Fruit fly (Drosophila melanogaster) whole organism, prepupa: ENCODE data around the gene CG45544.

ENCODE experiments used
- Blimp-1 ChIP-seq: fragments of 200-800 bp; sonication (Bioruptor generic); optimal IDR thresholded peaks from 3 replicates; lab custom pipeline; 2017; ENCODE audit warnings: missing biosample characterization, missing genetic modification characterization, mild to moderate bottlenecking, moderate library complexity, missing genetic modification reagents
- CG10631 ChIP-seq: fragments of 200-800 bp; sonication (Bioruptor generic); optimal IDR thresholded peaks from 2 replicates; lab custom pipeline; 2016; ENCODE audit warnings: missing biosample characterization, missing genetic modification characterization
- CG10669 ChIP-seq: fragments of 200-800 bp; sonication (Bioruptor generic); optimal IDR thresholded peaks from 3 replicates; lab custom pipeline; 2018; ENCODE audit warnings: missing biosample characterization, mild to moderate bottlenecking, missing genetic modification characterization, moderate library complexity
- CG1621 ChIP-seq: fragments of 200-800 bp; sonication (Bioruptor generic); optimal IDR thresholded peaks from 3 replicates; lab custom pipeline; 2018; ENCODE audit warnings: missing biosample characterization, mild to moderate bottlenecking, missing genetic modification characterization
- CG16779 ChIP-seq: fragments of 200-800 bp; sonication (Bioruptor generic); optimal IDR thresholded peaks from 3 replicates; lab custom pipeline; 2017; ENCODE audit warnings: missing biosample characterization, mild to moderate bottlenecking, missing genetic modification characterization
- CG3032 ChIP-seq: fragments of 200-800 bp; optimal IDR thresholded peaks from 2 replicates; lab custom pipeline; 2019; ENCODE audit warnings: missing biosample characterization, mild to moderate bottlenecking, missing genetic modification characterization, moderate library complexity
- CG31627 ChIP-seq: fragments of 200-800 bp; sonication (Bioruptor generic); optimal IDR thresholded peaks from 3 replicates; lab custom pipeline; 2016; ENCODE audit warnings: missing biosample characterization, missing genetic modification characterization
- CG34406 ChIP-seq: fragments of 200-800 bp; sonication (Bioruptor generic); optimal IDR thresholded peaks from 3 replicates; lab custom pipeline; 2016; ENCODE audit warnings: missing biosample characterization, missing genetic modification characterization
- CG4318 ChIP-seq: fragments of 200-800 bp; sonication (Bioruptor generic); optimal IDR thresholded peaks from 3 replicates; lab custom pipeline; 2017; ENCODE audit warnings: missing biosample characterization, mild to moderate bottlenecking, missing genetic modification characterization
- CG6163 ChIP-seq: fragments of 200-800 bp; sonication (Bioruptor generic); IDR thresholded peaks from 3 replicates; pipeline ENCODE4 v1.3.6; 2022; ENCODE audit warnings: missing biosample characterization, missing genetic modification characterization
- CG6792 ChIP-seq: fragments of 200-800 bp; sonication (Bioruptor generic); optimal IDR thresholded peaks from 3 replicates; lab custom pipeline; 2016; ENCODE audit warnings: missing biosample characterization, missing genetic modification characterization
- CG6808 ChIP-seq: fragments of 200-800 bp; sonication (Bioruptor generic); optimal IDR thresholded peaks from 3 replicates; lab custom pipeline; 2017; ENCODE audit warnings: missing biosample characterization, missing genetic modification characterization, mild to moderate bottlenecking, moderate library complexity, missing genetic modification reagents
- CG6854 ChIP-seq: fragments of 200-800 bp; sonication (Bioruptor generic); optimal IDR thresholded peaks from 2 replicates; lab custom pipeline; 2017; ENCODE audit warnings: missing biosample characterization, mild to moderate bottlenecking, missing genetic modification characterization
- CG7368 ChIP-seq: fragments of 200-800 bp; sonication (Bioruptor generic); optimal IDR thresholded peaks from 3 replicates; lab custom pipeline; 2016; ENCODE audit warnings: missing biosample characterization, missing genetic modification characterization
- CG8119 ChIP-seq: fragments of 200-800 bp; sonication (Bioruptor generic); IDR thresholded peaks from 3 replicates; pipeline ENCODE4 v1.3.6; 2022; ENCODE audit warnings: missing biosample characterization, missing genetic modification characterization
- CG9139 ChIP-seq: fragments of 200-800 bp; sonication (Bioruptor generic); optimal IDR thresholded peaks from 3 replicates; lab custom pipeline; 2017; ENCODE audit warnings: missing biosample characterization, mild to moderate bottlenecking, missing genetic modification characterization
- Eip75B ChIP-seq: fragments of 200-800 bp; sonication (Bioruptor generic); optimal IDR thresholded peaks from 3 replicates; lab custom pipeline; 2016; ENCODE audit warnings: missing biosample characterization, missing genetic modification characterization
- Ets96B ChIP-seq: fragments of 200-800 bp; optimal IDR thresholded peaks from 2 replicates; lab custom pipeline; 2019; ENCODE audit warnings: missing biosample characterization, mild to moderate bottlenecking, missing genetic modification characterization, moderate library complexity
- Hr39 ChIP-seq: fragments of 200-800 bp; sonication (Bioruptor generic); optimal IDR thresholded peaks from 2 replicates; lab custom pipeline; 2016; ENCODE audit warnings: missing biosample characterization, missing genetic modification characterization
- Hr4 ChIP-seq: fragments of 200-800 bp; sonication (Bioruptor generic); optimal IDR thresholded peaks from 3 replicates; lab custom pipeline; 2016; ENCODE audit warnings: missing biosample characterization, missing genetic modification characterization
- Met ChIP-seq: fragments of 200-800 bp; sonication (Bioruptor generic); optimal IDR thresholded peaks from 3 replicates; lab custom pipeline; 2016; ENCODE audit warnings: missing biosample characterization, missing genetic modification characterization
- OdsH ChIP-seq: fragments of 200-800 bp; sonication (Bioruptor generic); optimal IDR thresholded peaks from 3 replicates; lab custom pipeline; 2016; ENCODE audit warnings: missing biosample characterization, missing genetic modification characterization
- achi ChIP-seq: fragments of 200-800 bp; sonication (Bioruptor generic); optimal IDR thresholded peaks from 3 replicates; lab custom pipeline; 2016; ENCODE audit warnings: missing biosample characterization, missing genetic modification characterization
- acj6 ChIP-seq: fragments of 200-800 bp; sonication (Bioruptor generic); optimal IDR thresholded peaks from 3 replicates; lab custom pipeline; 2016; ENCODE audit warnings: missing biosample characterization, missing genetic modification characterization
- cyc ChIP-seq: fragments of 200-800 bp; sonication (Bioruptor generic); optimal IDR thresholded peaks from 3 replicates; lab custom pipeline; 2016; ENCODE audit warnings: missing biosample characterization, missing genetic modification characterization
- dac ChIP-seq: fragments of 200-800 bp; sonication (Bioruptor generic); optimal IDR thresholded peaks from 2 replicates; lab custom pipeline; 2017; ENCODE audit warnings: missing biosample characterization, mild to moderate bottlenecking, missing genetic modification characterization
- dsx ChIP-seq: fragments of 200-800 bp; optimal IDR thresholded peaks from 3 replicates; lab custom pipeline; 2019; ENCODE audit warnings: missing biosample characterization, mild to moderate bottlenecking, missing genetic modification characterization, moderate library complexity; ENCODE audit not compliant: poor library complexity, severe bottlenecking
- eg ChIP-seq: fragments of 200-800 bp; sonication (Bioruptor generic); IDR thresholded peaks from 3 replicates; pipeline ENCODE4 v1.3.6; 2022; ENCODE audit warnings: missing biosample characterization, missing genetic modification characterization
- fd59A ChIP-seq: fragments of 200-800 bp; sonication (Bioruptor generic); optimal IDR thresholded peaks from 2 replicates; lab custom pipeline; 2017; ENCODE audit warnings: missing biosample characterization, mild to moderate bottlenecking, missing genetic modification characterization, missing genetic modification reagents
- fd85E ChIP-seq: fragments of 200-800 bp; sonication (Bioruptor generic); optimal IDR thresholded peaks from 3 replicates; lab custom pipeline; 2016; ENCODE audit warnings: missing biosample characterization, missing genetic modification characterization
- lz ChIP-seq: fragments of 200-800 bp; sonication (Bioruptor generic); optimal IDR thresholded peaks from 3 replicates; lab custom pipeline; 2016; ENCODE audit warnings: missing biosample characterization, missing genetic modification characterization
- pdm3 ChIP-seq: fragments of 200-800 bp; sonication (Bioruptor generic); optimal IDR thresholded peaks from 3 replicates; lab custom pipeline; 2016; ENCODE audit warnings: missing biosample characterization, missing genetic modification characterization
- spab ChIP-seq: fragments of 200-800 bp; sonication (Bioruptor generic); optimal IDR thresholded peaks from 2 replicates; lab custom pipeline; 2017; ENCODE audit warnings: missing biosample characterization, mild to moderate bottlenecking, missing genetic modification characterization, missing genetic modification reagents
- svp ChIP-seq: fragments of 200-800 bp; sonication (Bioruptor generic); peaks from one replicate; lab custom pipeline; 2016; ENCODE audit warnings: missing biosample characterization, missing genetic modification characterization
- topi ChIP-seq: fragments of 200-800 bp; sonication (Bioruptor generic); optimal IDR thresholded peaks from 3 replicates; lab custom pipeline; 2016; ENCODE audit warnings: missing biosample characterization, missing genetic modification characterization
- vri ChIP-seq: fragments of 200-800 bp; sonication (Bioruptor generic); optimal IDR thresholded peaks from 3 replicates; lab custom pipeline; 2016; ENCODE audit warnings: missing biosample characterization, mild to moderate bottlenecking, missing genetic modification characterization

CG45544 gene

DNA sequence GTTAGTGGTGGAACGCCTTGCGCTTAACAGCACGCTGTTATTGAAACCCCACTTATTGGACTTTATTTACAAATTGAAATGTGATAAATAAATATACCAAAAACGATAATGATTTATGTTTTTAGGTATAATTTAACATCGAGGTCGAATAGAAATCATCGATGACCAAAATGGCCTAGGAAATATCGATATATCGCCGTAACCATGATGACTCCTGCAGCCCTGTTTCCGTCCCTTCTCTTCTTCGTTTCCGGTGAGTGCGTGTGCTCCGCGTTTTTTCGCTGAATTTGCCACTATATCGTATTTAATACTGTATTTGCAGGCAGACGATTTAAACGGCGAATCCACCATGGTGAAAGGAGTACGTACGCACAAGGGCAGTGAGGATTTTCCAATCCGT lies 36.3 kb upstream of the CG45544 start, which contains the start of gene eEF1gamma (continued):
- TF ChIP-seq CG4318 (GFP tag; lab: Kevin White, UChicago) (no peak), CG7368 (GFP tag; lab: Kevin White, UChicago) (peak; percentile 87), eg (GFP tag; lab: Robert Waterston, UW) (peak; percentile 93), vri (GFP tag; lab: Kevin White, UChicago) (peak; percentile 91), CG8119 (peak; percentile 49; the same call in 2 of the 3 replicates), achi (GFP tag; lab: Kevin White, UChicago) (no peak), CG6792 (GFP tag; lab: Kevin White, UChicago) (peak; percentile 88), Blimp-1 (peak; percentile 86), CG10669 (GFP tag; lab: Kevin White, UChicago) (peak; percentile 86), CG34406 (GFP tag; lab: Kevin White, UChicago) (peak; percentile 92), CG6163 (GFP tag; lab: Robert Waterston, UW) (peak; percentile 96), Hr4 (GFP tag; lab: Kevin White, UChicago) (peak; percentile 75), acj6 (GFP tag; lab: Kevin White, UChicago) (peak; percentile 91), Met (GFP tag; lab: Kevin White, UChicago) (peak; percentile 93), CG31627 (GFP tag; lab: Kevin White, UChicago) (peak; percentile 91), dac (GFP tag; lab: Kevin White, UChicago) (peak; percentile 78)

DNA sequence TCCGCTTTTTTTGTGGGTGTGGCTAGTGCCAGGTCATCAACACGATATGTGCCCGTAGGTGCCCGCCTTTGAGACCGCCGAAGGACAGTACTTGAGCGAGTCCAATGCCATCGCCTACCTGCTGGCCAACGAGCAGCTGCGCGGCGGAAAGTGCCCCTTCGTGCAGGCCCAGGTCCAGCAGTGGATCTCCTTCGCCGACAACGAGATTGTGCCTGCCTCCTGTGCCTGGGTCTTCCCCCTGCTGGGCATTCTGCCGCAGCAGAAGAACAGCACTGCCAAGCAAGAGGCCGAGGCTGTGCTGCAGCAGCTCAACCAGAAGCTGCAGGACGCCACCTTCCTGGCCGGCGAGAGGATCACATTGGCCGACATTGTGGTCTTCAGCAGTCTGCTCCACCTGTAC lies 35.7 kb upstream of the CG45544 start:
- TF ChIP-seq CG10669 (GFP tag; lab: Kevin White, UChicago) (no peak), svp (GFP tag; lab: Kevin White, UChicago) (no peak), pdm3 (GFP tag; lab: Kevin White, UChicago) (no peak), CG6808 (no peak), CG6792 (GFP tag; lab: Kevin White, UChicago) (no peak), acj6 (GFP tag; lab: Kevin White, UChicago) (no peak), spab (no peak), Eip75B (no peak), topi (no peak), Blimp-1 (no peak), CG7368 (GFP tag; lab: Kevin White, UChicago) (no peak), Ets96B (tag; lab: Kevin White, UChicago) (no peak), CG9139 (GFP tag; lab: Kevin White, UChicago) (no peak), OdsH (GFP tag; lab: Kevin White, UChicago) (no peak), dsx (GFP tag; lab: Kevin White, UChicago) (no peak), Hr39 (GFP tag; lab: Kevin White, UChicago) (no peak)
- TF ChIP-seq, all 60 proteins: peak for 0

DNA sequence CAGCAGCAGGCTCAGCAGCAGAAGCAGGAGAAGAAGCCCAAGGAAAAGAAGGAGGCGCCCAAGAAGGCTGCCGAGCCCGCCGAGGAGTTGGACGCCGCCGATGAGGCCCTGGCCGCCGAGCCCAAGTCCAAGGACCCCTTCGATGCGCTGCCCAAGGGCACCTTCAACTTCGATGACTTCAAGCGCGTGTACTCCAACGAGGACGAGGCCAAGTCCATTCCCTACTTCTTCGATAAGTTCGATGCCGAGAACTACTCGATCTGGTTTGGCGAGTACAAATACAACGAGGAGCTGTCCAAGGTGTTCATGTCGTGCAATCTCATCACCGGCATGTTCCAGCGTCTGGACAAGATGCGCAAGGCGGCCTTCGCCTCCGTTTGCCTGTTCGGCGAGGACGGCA lies 35.1 kb upstream of the CG45544 start:
- TF ChIP-seq CG6854 (GFP tag; lab: Kevin White, UChicago) (no peak), CG3032 (tag; lab: Kevin White, UChicago) (no peak), fd85E (GFP tag; lab: Kevin White, UChicago) (no peak), dac (GFP tag; lab: Kevin White, UChicago) (no peak), CG16779 (no peak), CG10631 (GFP tag; lab: Kevin White, UChicago) (no peak), fd59A (GFP tag; lab: Kevin White, UChicago) (no peak), cyc (no peak), lz (GFP tag; lab: Kevin White, UChicago) (no peak), CG1621 (tag; lab: Kevin White, UChicago) (no peak), svp (GFP tag; lab: Kevin White, UChicago) (no peak), CG8119 (no peak)
